Worm (Caenorhabditis elegans) whole organism, L4 larva: ENCODE results near the gene Y8A9A.2.

Source experiments
- ceh-20 ChIP-seq: fragments of 200-800 bp; sonication (Bioruptor generic); IDR thresholded peaks from 2 replicates; pipeline ENCODE4 v1.3.6; 2022; ENCODE audit warnings: missing genetic modification reagents, missing genetic modification characterization, missing compliant biosample characterization
- ceh-82 ChIP-seq: sonication (generic microtip); optimal IDR thresholded peaks from 2 replicates; lab custom pipeline; 2017; ENCODE audit warnings: missing biosample characterization, missing genetic modification characterization
- lin-15B ChIP-seq: fragments of 150-350 bp; sonication (generic microtip); optimal IDR thresholded peaks from 3 replicates; lab custom pipeline; 2014; ENCODE audit warnings: missing biosample characterization, missing genetic modification characterization
- lsy-2 ChIP-seq, 2 experiments: fragments of 150-350 bp in 1 of 2; sonication (generic microtip) in 1 of 2; optimal IDR thresholded peaks; 2 replicates each; lab custom pipeline; 2014 to 2017; ENCODE audit warnings: missing biosample characterization in 2 of 2, missing genetic modification characterization in 2 of 2
- pha-4 ChIP-seq, 2 experiments: fragments of 150-350 bp in 1 of 2; fragments of 200-800 bp in 1 of 2; sonication (Bioruptor generic) in 1 of 2; IDR thresholded peaks in 1 of 2; optimal IDR thresholded peaks in 1 of 2; 2 replicates each; pipeline versions ENCODE4 v1.3.6 to Lab custom; 2014 to 2022; ENCODE audit warnings: missing genetic modification characterization in 2 of 2, missing genetic modification reagents in 2 of 2, missing biosample characterization in 1 of 2, missing compliant biosample characterization in 1 of 2
- rbr-2 ChIP-seq: sonication (generic microtip); optimal IDR thresholded peaks from 2 replicates; lab custom pipeline; 2016; ENCODE audit warnings: missing genotype, missing genetic modification characterization, missing compliant biosample characterization

DNA sequence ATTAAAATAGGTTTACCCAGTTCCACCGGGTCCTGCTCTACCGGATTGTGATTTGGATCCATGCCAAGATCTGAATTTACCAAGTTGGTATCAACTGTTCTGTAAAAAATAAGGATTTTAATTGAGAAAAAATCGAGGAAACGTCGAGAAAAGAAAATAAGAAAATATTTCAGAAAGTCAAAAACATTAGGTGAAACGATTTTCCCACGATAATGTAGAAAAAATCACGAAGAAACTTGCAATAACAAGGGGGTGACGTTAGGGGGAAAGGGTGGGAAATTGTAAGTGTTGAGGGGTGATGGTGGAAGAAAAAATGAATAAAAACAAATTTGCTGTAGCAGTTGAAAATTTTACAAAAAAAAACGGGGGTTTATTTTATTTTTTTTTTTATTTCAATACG, 22.3 kb upstream of the Y8A9A.2 start, which contains the start of gene T24E12.10:
- TF ChIP-seq ceh-82 (tag; lab: Kevin White, UChicago) (no peak), lsy-2 (tag; optimal IDR thresholded peaks at IDR 0.05; lab: Kevin White, UChicago) (no peak), pha-4 (GFP tag; IDR thresholded peaks at IDR 0.05; lab: Robert Waterston, UW) (no peak), pha-4 (tag; optimal IDR thresholded peaks at IDR 0.05; lab: Kevin White, UChicago) (no peak), ceh-20 (GFP tag; lab: Robert Waterston, UW) (no peak), rbr-2 (no peak), lin-15B (tag; lab: Kevin White, UChicago) (no peak)
